Fruit fly (Drosophila melanogaster): ENCODE measurements around the gene Wnk.

Wnk gene

DNA sequence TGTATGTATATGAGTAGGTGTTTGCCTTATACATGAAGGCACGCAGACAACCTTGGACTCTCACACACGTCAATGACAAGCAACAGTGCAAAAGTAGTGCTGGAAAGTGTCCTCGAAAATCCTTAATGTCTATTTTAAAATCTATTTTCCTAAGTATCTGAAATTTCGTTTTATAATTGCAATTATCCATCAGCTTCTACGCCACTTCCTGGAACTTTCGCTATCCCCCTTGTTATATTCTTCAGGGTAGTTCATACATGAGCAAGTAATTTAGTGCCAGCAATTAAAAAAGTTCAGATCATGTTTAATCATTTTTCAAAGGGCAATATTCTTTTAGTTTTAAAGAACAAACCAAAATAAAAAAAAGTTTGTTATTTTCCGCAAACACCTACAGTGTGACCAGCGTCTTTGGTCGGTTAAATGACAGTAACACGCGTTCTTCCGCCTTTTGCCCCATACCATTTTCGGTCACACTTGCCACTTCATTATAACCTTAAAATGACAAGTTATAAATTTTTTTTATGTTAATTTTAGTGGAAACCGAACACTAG, 37.9 kb downstream of the Wnk start (continued):
- TF ChIP-seq CG1647 (GFP tag; optimal IDR thresholded peaks at IDR 0.05) (no peak), E2f1 (GFP tag; IDR thresholded peaks at IDR 0.05) (no peak), run (tag; optimal IDR thresholded peaks at IDR 0.05) (no peak), Pdp1 (GFP tag; optimal IDR thresholded peaks at IDR 0.05) (peak in 1 of 2 experiments; percentile 8), stwl (tag; optimal IDR thresholded peaks at IDR 0.05) (peak; percentile 72), CG42726 (GFP tag; IDR thresholded peaks at IDR 0.05; ENCODE audit: partially characterized antibody) (no peak), CG12219 (GFP tag; optimal IDR thresholded peaks at IDR 0.05) (no peak), bab2 (GFP tag; optimal IDR thresholded peaks at IDR 0.05) (no peak), CG17328 (GFP tag; IDR thresholded peaks at IDR 0.05) (no peak), klu (GFP tag; IDR thresholded peaks at IDR 0.05) (no peak), dimm (GFP tag; IDR thresholded peaks at IDR 0.05) (no peak), Sin3A (optimal IDR thresholded peaks at IDR 0.05) (peak; percentile 68), MTF-1 (GFP tag; optimal IDR thresholded peaks at IDR 0.05; ENCODE audit: borderline replicate concordance) (no peak), CG6175 (GFP tag; IDR thresholded peaks at IDR 0.05) (no peak), CG16779 (GFP tag; IDR thresholded peaks at IDR 0.05) (no peak), HLH4C (GFP tag; IDR thresholded peaks at IDR 0.05; ENCODE audit: partially characterized antibody) (no peak), sd (tag; optimal IDR thresholded peaks at IDR 0.05) (no peak), unpg (GFP tag; optimal IDR thresholded peaks at IDR 0.05) (peak; percentile 5), CG13123 (GFP tag; optimal IDR thresholded peaks at IDR 0.05) (no peak), ranshi (GFP tag; IDR thresholded peaks at IDR 0.05) (no peak), CG18476 (GFP tag; optimal IDR thresholded peaks at IDR 0.05) (no peak), CG10979 (tag; optimal IDR thresholded peaks at IDR 0.05) (peak; percentile 7), Spps (tag; optimal IDR thresholded peaks at IDR 0.05) (no peak), Dp (GFP tag; optimal IDR thresholded peaks at IDR 0.05) (peak; percentile 39), ind (GFP tag; optimal IDR thresholded peaks at IDR 0.05) (no peak), oc (tag; optimal IDR thresholded peaks at IDR 0.05) (no peak), trem (tag; optimal IDR thresholded peaks at IDR 0.05) (peak; percentile 68), Hey (tag; optimal IDR thresholded peaks at IDR 0.05) (no peak), CG15073 (GFP tag; optimal IDR thresholded peaks at IDR 0.05) (no peak), Mad (GFP tag; optimal IDR thresholded peaks at IDR 0.05) (no peak), wek (GFP tag; optimal IDR thresholded peaks at IDR 0.05) (no peak), CG17359 (tag; optimal IDR thresholded peaks at IDR 0.05) (no peak), CG13424 (tag; optimal IDR thresholded peaks at IDR 0.05) (no peak), nerfin-2 (GFP tag; IDR thresholded peaks at IDR 0.05; ENCODE audit: partially characterized antibody) (no peak), CG4282 (GFP tag; optimal IDR thresholded peaks at IDR 0.05) (no peak), Doc2 (GFP tag; IDR thresholded peaks at IDR 0.05) (no peak), Jarid2 (GFP tag; optimal IDR thresholded peaks at IDR 0.05) (no peak), NK7.1 (GFP tag; optimal IDR thresholded peaks at IDR 0.05) (no peak), YL-1 (GFP tag; optimal IDR thresholded peaks at IDR 0.05) (peak; percentile 88), Bgb (GFP tag; IDR thresholded peaks at IDR 0.05; ENCODE audit: partially characterized antibody) (no peak), unc-4 (GFP tag; IDR thresholded peaks at IDR 0.05; ENCODE audit: partially characterized antibody) (peak; percentile 14; the same call in 1 of the 2 replicates), CG2712 (tag; optimal IDR thresholded peaks at IDR 0.05) (peak; percentile 29), kni (GFP tag; optimal IDR thresholded peaks at IDR 0.05) (no peak), onecut (GFP tag; IDR thresholded peaks at IDR 0.05) (no peak), Bdp1 (GFP tag; optimal IDR thresholded peaks at IDR 0.05) (no peak), Aef1 (GFP tag; IDR thresholded peaks at IDR 0.05) (no peak), zfh2 (GFP tag; optimal IDR thresholded peaks at IDR 0.05) (no peak), insv (GFP tag; optimal IDR thresholded peaks at IDR 0.05) (no peak), CG6689 (GFP tag; IDR thresholded peaks at IDR 0.05) (peak; percentile 17; the same call in 1 of the 2 replicates), Atf-2 (GFP tag; optimal IDR thresholded peaks at IDR 0.05) (peak; percentile 13), H2.0 (GFP tag; IDR thresholded peaks at IDR 0.05) (no peak)
